Fruit fly (Drosophila melanogaster): ENCODE measurements around the gene Ir7f.

DNA sequence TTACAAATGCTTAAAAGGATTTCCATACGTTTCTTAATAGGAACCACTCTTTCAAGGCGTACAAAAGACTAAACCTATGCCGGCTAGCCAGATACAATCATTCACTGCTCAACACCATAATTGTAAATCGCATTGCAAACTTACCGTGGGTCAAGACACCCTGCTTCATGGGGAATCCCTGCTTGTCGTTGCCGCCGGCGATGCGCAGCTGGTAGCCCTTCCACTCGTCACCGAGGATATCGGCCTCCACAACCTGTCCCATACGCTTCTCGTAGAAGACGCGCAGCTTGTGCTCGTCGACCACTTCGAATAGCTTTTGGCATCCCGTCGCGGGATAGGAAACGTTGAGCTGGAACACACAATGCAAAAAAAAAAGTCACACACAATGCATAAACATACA, 16.8 kb upstream of the Ir7f start:
- TF ChIP-seq CG30020 (tag; optimal IDR thresholded peaks at IDR 0.05) (no peak), en (GFP tag; optimal IDR thresholded peaks at IDR 0.05) (no peak), salm (tag; optimal IDR thresholded peaks at IDR 0.05) (no peak), tx (GFP tag; optimal IDR thresholded peaks at IDR 0.05) (no peak), Nf-YB (GFP tag; optimal IDR thresholded peaks at IDR 0.05) (no peak), nau (GFP tag; optimal IDR thresholded peaks at IDR 0.05) (no peak), CG8281 (tag; optimal IDR thresholded peaks at IDR 0.05) (no peak), aop (GFP tag; IDR thresholded peaks at IDR 0.05) (no peak), CG14667 (GFP tag; IDR thresholded peaks at IDR 0.05) (no peak), nerfin-2 (GFP tag; IDR thresholded peaks at IDR 0.05; ENCODE audit: partially characterized antibody) (no peak)
